Worm (Caenorhabditis elegans) whole organism, midembryonic: ENCODE measurements around the gene ZC239.16.

Experiments
- T22C8.4 ChIP-seq: fragments of 200-800 bp; sonication (Bioruptor generic); IDR thresholded peaks from 2 replicates; pipeline ENCODE4 v1.3.6; 2022; ENCODE audit warnings: missing genetic modification characterization, missing compliant biosample characterization
- cog-1 ChIP-seq: sonication (generic microtip); optimal IDR thresholded peaks from 2 replicates; lab custom pipeline; 2016; ENCODE audit warnings: missing genetic modification characterization, missing compliant biosample characterization
- flt-1 ChIP-seq: fragments of 200-800 bp; sonication (Bioruptor generic); IDR thresholded peaks from 2 replicates; pipeline ENCODE4 v1.3.6; 2022; ENCODE audit warnings: missing genetic modification characterization, missing compliant biosample characterization
- klf-2 ChIP-seq: fragments of 200-800 bp; sonication (Bioruptor generic); conservative IDR thresholded peaks from 2 replicates; pipeline ENCODE4 v1.3.6; 2022; ENCODE audit warnings: missing genetic modification reagents, missing genetic modification characterization, missing compliant biosample characterization
- med-1 ChIP-seq: sonication (generic microtip); optimal IDR thresholded peaks from 2 replicates; lab custom pipeline; 2017; ENCODE audit warnings: missing genetic modification characterization, mild to moderate bottlenecking, missing compliant biosample characterization, antibody characterized with exemption, missing genetic modification reagents; ENCODE audit not compliant: insufficient read depth
- ref-1 ChIP-seq: fragments of 200-800 bp; sonication (Bioruptor generic); conservative IDR thresholded peaks from 2 replicates; pipeline ENCODE4 v1.3.6; 2022; ENCODE audit warnings: missing genetic modification reagents, missing genetic modification characterization, missing compliant biosample characterization
- tab-1 ChIP-seq: fragments of 200-800 bp; sonication (Bioruptor generic); IDR thresholded peaks from 2 replicates; pipeline ENCODE4 v1.3.6; 2022; ENCODE audit warnings: missing genetic modification characterization, missing compliant biosample characterization
- ztf-23 ChIP-seq: fragments of 200-800 bp; sonication (Bioruptor generic); IDR thresholded peaks from 2 replicates; pipeline ENCODE4 v1.3.6; 2022; ENCODE audit warnings: missing genetic modification reagents, missing genetic modification characterization, missing compliant biosample characterization
- ztf-29 ChIP-seq: fragments of 200-800 bp; sonication (Bioruptor generic); IDR thresholded peaks from 2 replicates; pipeline ENCODE4 v1.3.6; 2022; ENCODE audit warnings: missing genetic modification reagents, missing genetic modification characterization, missing compliant biosample characterization

Gene ZC239.16

DNA sequence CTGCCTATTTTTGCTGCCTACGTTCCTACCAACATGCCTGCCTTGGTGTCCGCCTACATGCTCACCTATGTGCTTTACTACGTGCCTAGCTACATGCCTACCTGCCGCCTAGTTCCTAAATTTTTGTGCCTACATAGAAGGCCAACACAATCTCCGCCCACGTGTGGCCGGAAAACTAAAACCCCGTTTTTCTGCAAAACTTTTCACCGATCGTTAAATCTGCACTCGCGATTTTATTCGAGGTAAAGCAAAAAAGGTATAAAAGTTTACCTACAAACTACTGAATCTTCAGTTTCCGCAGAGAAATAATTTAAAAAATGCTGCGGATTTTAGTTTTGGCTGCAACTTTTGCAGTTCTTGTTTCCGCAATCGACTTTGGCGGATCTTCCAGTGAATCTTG is 24.3 kb upstream of the ZC239.16 start, which contains the start of gene clec-124:
TSS of gene clec-124 (plus strand) at position 301 of the 400 bp plus-strand sequence.
- TF ChIP-seq ztf-29 (GFP tag; lab: Robert Waterston, UW) (no peak), klf-2 (GFP tag; lab: Robert Waterston, UW) (no peak), T22C8.4 (no peak), flt-1 (no peak), med-1 (GFP tag; lab: Kevin White, UChicago) (no peak), cog-1 (tag; lab: Kevin White, UChicago) (no peak), ref-1 (GFP tag; lab: Robert Waterston, UW) (no peak), tab-1 (GFP tag; lab: Robert Waterston, UW) (no peak), ztf-23 (GFP tag; lab: Robert Waterston, UW) (no peak)

DNA sequence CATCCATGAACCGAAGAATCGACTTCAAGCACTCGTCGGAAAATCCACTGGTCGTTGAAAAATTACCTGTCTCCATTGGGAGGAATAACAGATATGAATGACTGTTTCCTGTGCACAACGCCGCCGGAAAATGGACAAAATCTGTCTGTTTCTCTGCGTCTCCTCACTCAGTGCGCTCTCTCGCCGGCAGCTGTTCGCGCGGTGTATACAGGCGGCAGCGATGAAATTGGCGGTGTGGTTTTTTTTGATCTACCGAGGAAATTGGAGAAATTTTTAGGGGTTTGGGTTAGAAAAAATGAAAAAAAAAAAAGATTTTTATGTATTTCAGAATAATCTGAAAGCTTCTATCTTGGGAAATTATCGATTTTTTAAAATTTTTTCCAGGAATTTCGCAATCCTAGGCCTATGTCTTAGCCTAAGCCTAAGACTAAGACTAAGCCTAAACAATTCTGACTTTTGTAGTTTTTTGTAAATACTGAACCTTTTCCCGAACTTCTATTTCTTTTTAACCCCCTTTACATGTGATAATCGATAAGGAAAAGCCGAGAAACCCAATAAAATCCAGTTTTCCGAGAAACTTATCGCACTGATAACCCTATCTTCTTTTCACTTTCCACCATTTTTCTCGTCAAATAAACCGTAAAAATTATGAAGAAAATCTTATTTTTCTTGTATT is 23.1 kb upstream of the ZC239.16 start, which contains the start of the genes fbxc-50 and C17F4.2:
TSS of gene fbxc-50 (minus strand) at position 81 of the 676 bp plus-strand sequence.
TSS of gene C17F4.2 (plus strand) at position 626 of the 676 bp plus-strand sequence.
- TF ChIP-seq ztf-29 (GFP tag; lab: Robert Waterston, UW), result no peak
- TF ChIP-seq T22C8.4, result 0 out of 2 replicates have a peak, but pooled peaks have one; percentile 36

DNA sequence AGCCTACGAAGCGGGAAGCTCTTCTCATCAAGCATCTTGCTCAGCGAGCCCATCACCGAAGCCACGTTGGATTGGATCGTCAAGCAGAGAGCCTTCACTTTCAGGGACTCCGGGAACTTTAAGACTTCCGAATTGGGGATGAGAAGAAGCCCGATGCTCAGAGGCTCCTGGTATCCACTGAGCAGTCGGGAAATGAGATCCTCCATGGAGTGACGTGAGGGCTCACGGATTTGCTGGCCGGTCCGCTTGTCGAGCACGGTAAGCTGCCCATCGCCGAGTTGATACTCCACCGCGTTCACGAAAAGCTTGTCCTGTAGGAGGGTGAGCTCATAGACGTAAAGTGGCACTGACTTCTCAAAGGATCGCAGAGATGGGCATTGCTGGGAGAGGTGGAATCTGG is 22.4 kb upstream of the ZC239.16 start:
- no peak for TF ChIP-seq T22C8.4
- TF ChIP-seq tab-1 (GFP tag; lab: Robert Waterston, UW), result no peak

DNA sequence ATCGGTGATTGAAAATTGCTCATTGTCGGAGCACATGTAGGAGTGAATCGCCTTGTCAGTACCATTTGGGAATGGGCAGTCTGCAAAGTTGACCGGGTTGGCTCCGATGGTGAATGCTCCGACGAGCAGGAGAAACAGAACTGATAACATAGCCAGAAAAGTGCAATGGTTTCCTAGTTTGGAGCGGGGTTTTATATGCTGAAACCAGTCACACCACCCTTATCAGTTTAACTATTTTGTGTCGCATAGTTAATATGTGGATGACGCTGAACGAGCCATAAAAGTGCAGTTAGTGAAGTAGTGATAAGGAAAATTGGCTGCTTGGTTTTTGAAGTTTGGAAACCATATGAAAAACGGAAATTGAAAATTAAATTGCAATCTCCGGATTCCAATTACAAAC is 20.7 kb upstream of the ZC239.16 start, which contains the start of gene C17F4.7:
TSS of gene C17F4.7 (minus strand) at position 180 of the 400 bp plus-strand sequence.
- TF ChIP-seq tab-1 (GFP tag; lab: Robert Waterston, UW) (no peak), ztf-23 (GFP tag; lab: Robert Waterston, UW) (no peak), flt-1 (no peak)

DNA sequence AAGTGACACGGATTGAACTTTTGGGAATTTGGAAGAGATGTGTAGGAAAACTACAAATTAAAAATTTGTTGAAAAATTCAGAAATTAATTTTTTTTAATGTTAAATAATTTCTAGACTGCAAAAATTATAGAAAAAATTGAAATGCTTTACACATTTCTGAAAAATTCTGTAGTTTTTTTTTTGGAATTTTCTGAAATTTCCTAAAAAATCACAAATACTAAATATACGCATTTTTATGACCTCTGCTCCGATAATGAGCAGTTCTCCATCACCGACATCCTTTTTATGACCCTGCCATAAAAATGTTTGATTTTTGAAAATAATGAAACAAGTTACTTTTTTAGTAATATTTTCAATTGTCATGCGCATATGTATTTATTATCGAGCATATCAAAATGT is 19.6 kb upstream of the ZC239.16 start:
- TF ChIP-seq flt-1, result no peak
- no peak for TF ChIP-seq ztf-29 (GFP tag; lab: Robert Waterston, UW)
- no peak for TF ChIP-seq ztf-23 (GFP tag; lab: Robert Waterston, UW)
- no peak for TF ChIP-seq cog-1 (tag; lab: Kevin White, UChicago)
- no peak for TF ChIP-seq T22C8.4
- no peak for TF ChIP-seq med-1 (GFP tag; lab: Kevin White, UChicago)
- TF ChIP-seq tab-1 (GFP tag; lab: Robert Waterston, UW), result no peak
- no peak for TF ChIP-seq klf-2 (GFP tag; lab: Robert Waterston, UW)
- TF ChIP-seq ref-1 (GFP tag; lab: Robert Waterston, UW), result no peak

DNA sequence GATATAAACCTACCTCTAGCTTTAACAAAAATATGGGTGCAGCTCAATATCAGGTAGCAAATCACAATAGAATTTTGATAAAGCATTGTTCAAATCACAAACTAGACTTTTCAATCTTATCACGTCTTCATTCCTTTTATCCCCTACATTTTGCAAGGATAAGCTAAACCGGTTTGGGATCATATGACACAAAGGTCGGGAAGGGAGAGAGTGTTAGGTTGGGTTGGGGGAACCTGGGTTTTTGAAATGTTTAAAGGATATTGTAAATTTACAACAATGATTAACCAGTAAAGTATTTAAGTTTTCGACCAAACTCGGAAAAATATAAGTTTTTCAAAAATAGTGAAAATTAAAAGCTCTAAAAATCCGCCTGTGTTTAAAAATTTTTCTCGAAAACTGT is 19.0 kb upstream of the ZC239.16 start, which contains the start of gene C17F4.12:
TSS of gene C17F4.12 (minus strand) at position 101 of the 400 bp plus-strand sequence.
- TF ChIP-seq med-1 (GFP tag; lab: Kevin White, UChicago) (no peak), ztf-23 (GFP tag; lab: Robert Waterston, UW) (no peak), T22C8.4 (no peak), ref-1 (GFP tag; lab: Robert Waterston, UW) (no peak)

DNA sequence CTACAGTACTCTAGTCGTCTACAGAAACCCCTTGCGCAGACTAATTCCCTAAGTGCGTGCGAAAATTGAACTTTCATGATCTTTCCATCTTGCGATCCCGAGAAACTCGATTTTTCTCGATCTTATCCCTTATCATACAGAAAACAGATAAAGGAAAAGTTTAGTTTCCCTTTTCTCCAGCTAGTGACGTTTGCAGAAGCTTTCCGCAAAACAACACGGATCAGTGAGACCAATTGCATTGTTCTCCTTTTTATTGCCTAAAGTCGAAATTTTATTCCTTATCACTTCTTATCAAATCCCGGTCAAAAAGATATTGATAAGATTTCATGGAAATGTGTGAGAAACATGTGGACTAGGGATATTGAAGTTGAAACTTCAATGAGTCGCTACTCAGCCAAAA is 16.7 kb upstream of the ZC239.16 start:
- TF ChIP-seq ztf-23 (GFP tag; lab: Robert Waterston, UW) (no peak), cog-1 (tag; lab: Kevin White, UChicago) (no peak), flt-1 (no peak), ztf-29 (GFP tag; lab: Robert Waterston, UW) (no peak), med-1 (GFP tag; lab: Kevin White, UChicago) (no peak), klf-2 (GFP tag; lab: Robert Waterston, UW) (no peak), T22C8.4 (no peak), tab-1 (GFP tag; lab: Robert Waterston, UW) (no peak), ref-1 (GFP tag; lab: Robert Waterston, UW) (no peak)

DNA sequence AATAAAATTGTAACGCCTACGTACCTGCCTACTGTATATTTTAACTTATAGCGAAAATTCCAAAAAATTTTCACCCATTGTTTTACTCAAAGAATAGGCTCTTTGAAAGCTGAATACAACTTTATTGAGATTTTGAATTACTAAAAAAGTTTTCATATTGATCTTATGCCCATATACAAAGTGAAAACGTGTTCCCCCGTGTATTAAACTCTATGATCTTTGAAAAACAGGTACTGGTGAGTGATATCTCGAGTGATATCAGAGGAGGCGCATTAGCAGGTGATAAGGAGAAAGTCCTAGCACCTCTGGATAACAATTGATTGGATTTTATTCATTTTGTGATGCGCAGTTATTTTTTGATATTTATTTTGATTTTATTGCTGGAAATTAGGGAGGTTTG is 15.1 kb upstream of the ZC239.16 start, which contains the start of gene C17F4.3:
TSS of gene C17F4.3 (plus strand) at position 301 of the 400 bp plus-strand sequence.
- TF ChIP-seq ztf-29 (GFP tag; lab: Robert Waterston, UW) (no peak), T22C8.4 (no peak), ztf-23 (GFP tag; lab: Robert Waterston, UW) (no peak), ref-1 (GFP tag; lab: Robert Waterston, UW) (no peak), cog-1 (tag; lab: Kevin White, UChicago) (no peak), tab-1 (GFP tag; lab: Robert Waterston, UW) (no peak), flt-1 (no peak), med-1 (GFP tag; lab: Kevin White, UChicago) (no peak), klf-2 (GFP tag; lab: Robert Waterston, UW) (no peak)

DNA sequence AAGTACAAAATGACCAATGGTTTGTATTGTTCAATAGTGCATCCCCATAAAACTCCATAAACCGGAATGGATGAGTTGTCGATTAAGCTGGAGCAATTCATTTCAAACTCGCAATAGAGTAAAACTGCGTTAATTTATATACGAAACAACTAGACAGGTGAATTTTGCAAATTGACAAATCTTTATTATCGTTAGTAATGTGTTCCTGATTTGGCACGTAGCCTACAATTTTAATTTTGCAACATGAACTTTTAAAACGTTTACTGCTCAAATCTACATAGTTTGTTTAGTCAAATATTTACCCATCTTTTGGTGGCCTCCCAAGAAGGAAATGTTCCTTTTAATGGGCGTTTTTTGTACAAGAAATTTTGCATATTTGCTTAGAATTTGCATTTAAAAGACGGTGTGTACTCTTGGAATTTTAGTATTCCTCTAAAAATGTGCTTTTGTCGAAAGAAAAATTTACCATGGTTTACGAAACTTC is 12.0 kb upstream of the ZC239.16 start, which contains the start of the genes srz-67 and C17F4.11:
TSS of gene srz-67 (minus strand) at position 101 of the 484 bp plus-strand sequence.
TSS of gene C17F4.11 (plus strand) at position 434 of the 484 bp plus-strand sequence.
- TF ChIP-seq tab-1 (GFP tag; lab: Robert Waterston, UW), result no peak
- no peak for TF ChIP-seq ref-1 (GFP tag; lab: Robert Waterston, UW)
- TF ChIP-seq flt-1, result no peak
- TF ChIP-seq med-1 (GFP tag; lab: Kevin White, UChicago), result no peak
- TF ChIP-seq ztf-29 (GFP tag; lab: Robert Waterston, UW), result no peak
- no peak for TF ChIP-seq klf-2 (GFP tag; lab: Robert Waterston, UW)
- TF ChIP-seq ztf-23 (GFP tag; lab: Robert Waterston, UW), result no peak
- TF ChIP-seq T22C8.4, result no peak
- TF ChIP-seq cog-1 (tag; lab: Kevin White, UChicago), result no peak

DNA sequence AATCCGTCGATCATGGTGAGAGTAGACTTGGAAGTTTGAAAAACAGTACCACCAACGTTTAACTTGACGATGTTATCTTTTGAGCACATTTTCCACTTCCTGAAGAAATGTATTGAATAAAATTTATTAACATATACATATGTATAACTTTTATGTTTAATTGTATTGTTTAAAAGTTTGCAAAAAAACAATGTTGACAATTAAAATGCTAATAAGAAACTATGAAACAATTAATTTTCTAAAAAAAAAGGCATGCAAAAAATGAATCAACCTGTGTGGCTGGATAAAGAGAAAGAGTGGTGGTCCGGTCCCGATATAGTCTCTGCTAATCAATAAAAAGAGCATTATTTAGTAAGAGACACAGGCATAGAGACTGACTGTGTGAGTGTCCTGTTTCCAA is 9.6 kb upstream of the ZC239.16 start, which contains the start of gene C17F4.8:
TSS of gene C17F4.8 (minus strand) at position 101 of the 400 bp plus-strand sequence.
- no peak for TF ChIP-seq flt-1
- TF ChIP-seq med-1 (GFP tag; lab: Kevin White, UChicago), result no peak
